Worm (Caenorhabditis elegans): Measurements from ENCODE around the gene Y62F5A.9.

Y62F5A.9 gene

DNA sequence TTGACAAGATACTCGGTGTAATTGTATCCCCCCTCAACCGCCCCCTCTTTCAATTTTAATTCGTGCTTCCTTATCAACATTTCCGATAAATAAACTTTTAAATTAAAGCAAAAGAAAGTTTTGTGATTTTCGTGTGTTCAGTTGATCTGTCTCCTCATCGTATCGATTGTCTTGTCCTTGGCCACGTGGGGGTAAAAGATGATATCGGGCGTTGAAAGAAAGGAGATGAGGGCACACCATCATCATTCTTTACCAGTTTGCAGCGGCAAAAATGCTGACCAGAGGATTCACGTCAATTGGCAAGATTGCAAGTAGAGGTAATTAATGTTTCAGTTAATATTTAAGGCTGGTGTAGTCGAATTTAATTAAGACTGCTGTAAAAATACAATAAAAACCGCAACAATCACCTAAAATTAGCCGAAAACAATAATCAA, 8.6 kb upstream of the Y62F5A.9 start, which contains the start of gene F54D5.7 (continued):
- TF ChIP-seq unc-39 (tag; optimal IDR thresholded peaks at IDR 0.05) (no peak), lsy-12 (tag; optimal IDR thresholded peaks at IDR 0.05) (peak; percentile 54), daf-12 (tag; optimal IDR thresholded peaks at IDR 0.05) (no peak), nhr-11 (tag; optimal IDR thresholded peaks at IDR 0.05) (no peak), zag-1 (tag; optimal IDR thresholded peaks at IDR 0.05) (no peak), ceh-28 (tag; optimal IDR thresholded peaks at IDR 0.05) (peak; percentile 16), nhr-28 (tag; optimal IDR thresholded peaks at IDR 0.05) (no peak), nhr-67 (tag; optimal IDR thresholded peaks at IDR 0.05) (no peak), nfya-1 (tag; optimal IDR thresholded peaks at IDR 0.05; ENCODE audit: insufficient read depth) (peak; percentile 67)

DNA sequence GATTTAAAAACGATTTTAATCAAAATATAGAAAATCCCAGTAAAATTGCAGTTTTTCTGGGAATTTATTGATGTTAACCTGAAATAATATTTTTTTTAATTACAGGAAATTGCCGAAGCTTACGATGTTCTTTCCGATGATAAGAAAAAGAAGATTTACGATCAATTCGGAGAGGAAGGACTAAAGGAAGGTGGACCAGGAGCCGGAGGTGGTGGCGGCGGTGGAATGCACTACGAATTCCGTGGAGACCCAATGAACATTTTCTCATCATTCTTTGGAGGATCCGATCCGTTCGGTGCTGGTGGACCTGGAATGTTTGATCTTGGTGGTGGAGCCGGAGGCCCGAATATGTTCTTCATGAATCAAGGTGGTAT, 7.3 kb upstream of the Y62F5A.9 start:
- TF ChIP-seq egl-27 (tag; optimal IDR thresholded peaks at IDR 0.05) (no peak), nfya-1 (tag; optimal IDR thresholded peaks at IDR 0.05; ENCODE audit: insufficient read depth) (no peak), egl-5 (tag; optimal IDR thresholded peaks at IDR 0.05) (no peak), ceh-9 (tag; optimal IDR thresholded peaks at IDR 0.05) (no peak), ZK546.5 (tag; optimal IDR thresholded peaks at IDR 0.05) (no peak), skn-1 (tag; optimal IDR thresholded peaks at IDR 0.05) (no peak), fkh-2 (tag; optimal IDR thresholded peaks at IDR 0.05) (no peak), nhr-28 (tag; optimal IDR thresholded peaks at IDR 0.05) (no peak), tbx-2 (tag; optimal IDR thresholded peaks at IDR 0.05) (no peak), elt-3 (tag; optimal IDR thresholded peaks at IDR 0.05) (no peak), pha-4 (tag; optimal IDR thresholded peaks at IDR 0.05) (no peak), nhr-77 (tag; optimal IDR thresholded peaks at IDR 0.05) (no peak), pqm-1 (tag; optimal IDR thresholded peaks at IDR 0.05) (no peak), mml-1 (tag; optimal IDR thresholded peaks at IDR 0.05) (no peak), nhr-237 (tag; optimal IDR thresholded peaks at IDR 0.05) (no peak)

DNA sequence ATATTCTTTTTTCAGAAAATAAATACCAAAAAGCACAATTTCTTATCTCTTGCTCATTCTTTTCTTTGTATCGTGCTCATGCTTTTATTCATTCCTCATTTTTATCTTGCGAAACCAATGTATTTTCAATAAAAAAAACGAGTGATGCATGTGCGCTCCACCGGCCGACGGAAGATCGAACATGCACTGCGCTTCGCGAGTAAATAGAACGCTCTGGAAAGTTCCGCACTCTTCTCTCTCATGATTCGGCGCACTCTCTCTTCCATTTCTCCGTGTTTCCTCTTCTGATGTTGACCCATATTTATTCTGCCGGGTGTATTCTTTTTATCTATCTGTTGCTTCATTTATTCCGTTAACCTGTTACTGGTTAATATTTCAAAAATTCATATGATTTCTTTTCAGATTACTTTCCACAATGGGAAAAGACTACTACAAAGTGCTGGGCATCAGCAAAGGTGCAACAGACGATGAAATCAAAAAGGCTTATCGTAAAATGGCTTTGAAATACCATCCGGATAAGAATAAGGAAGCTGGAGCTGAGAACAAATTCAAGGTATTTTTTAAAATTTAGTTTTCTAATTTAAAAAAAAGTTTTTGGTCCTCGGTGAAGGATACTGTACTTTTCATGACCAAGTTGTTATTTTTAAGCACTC, 6.8 kb upstream of the Y62F5A.9 start, which contains the start of gene dnj-13:
TSS of gene dnj-13 (plus strand) at position 403 of the 653 bp plus-strand sequence.
- TF ChIP-seq nhr-237 (tag; optimal IDR thresholded peaks at IDR 0.05), result no peak
- TF ChIP-seq sea-2 (GFP tag; optimal IDR thresholded peaks at IDR 0.05), result no peak
- TF ChIP-seq elt-1 (tag; optimal IDR thresholded peaks at IDR 0.05), result peak; percentile 47
- peak; percentile 55 for TF ChIP-seq fos-1 (tag; optimal IDR thresholded peaks at IDR 0.05)
- no peak for TF ChIP-seq unc-39 (tag; optimal IDR thresholded peaks at IDR 0.05)
- TF ChIP-seq nhr-25 (tag; optimal IDR thresholded peaks at IDR 0.05), result peak; percentile 91
- peak; percentile 83 for TF ChIP-seq elt-2 (tag; optimal IDR thresholded peaks at IDR 0.05)
- TF ChIP-seq egl-5 (tag; optimal IDR thresholded peaks at IDR 0.05), result no peak
- peak; percentile 73 for TF ChIP-seq snpc-4 (tag; optimal IDR thresholded peaks at IDR 0.05)
- TF ChIP-seq ama-1 (optimal IDR thresholded peaks at IDR 0.05), result peak; percentile 87
- no peak for TF ChIP-seq zag-1 (tag; optimal IDR thresholded peaks at IDR 0.05)
- peak; percentile 72 for TF ChIP-seq ztf-4 (tag; optimal IDR thresholded peaks at IDR 0.05)
- peak; percentile 79 for TF ChIP-seq pqm-1 (tag; optimal IDR thresholded peaks at IDR 0.05)
- TF ChIP-seq fkh-2 (tag; optimal IDR thresholded peaks at IDR 0.05), result peak; percentile 75
- TF ChIP-seq daf-12 (tag; optimal IDR thresholded peaks at IDR 0.05), result no peak
- TF ChIP-seq ceh-9 (tag; optimal IDR thresholded peaks at IDR 0.05), result no peak
- TF ChIP-seq nfya-1 (tag; optimal IDR thresholded peaks at IDR 0.05; ENCODE audit: insufficient read depth), result peak; percentile 93
- TF ChIP-seq egl-27 (tag; optimal IDR thresholded peaks at IDR 0.05), result peak; percentile 91
- peak; percentile 94 for TF ChIP-seq nhr-43 (tag; optimal IDR thresholded peaks at IDR 0.05; ENCODE audit: poor library complexity, severe bottlenecking)
- peak; percentile 81 for TF ChIP-seq ceh-28 (tag; optimal IDR thresholded peaks at IDR 0.05)
- TF ChIP-seq lsy-12 (tag; optimal IDR thresholded peaks at IDR 0.05), result peak; percentile 98
- peak; percentile 30 for TF ChIP-seq ceh-16 (tag; optimal IDR thresholded peaks at IDR 0.05)
- TF ChIP-seq nhr-23 (tag; optimal IDR thresholded peaks at IDR 0.05), result peak; percentile 98
- TF ChIP-seq nhr-28 (tag; optimal IDR thresholded peaks at IDR 0.05), result no peak
- no peak for TF ChIP-seq nhr-12 (tag; optimal IDR thresholded peaks at IDR 0.05)
- peak; percentile 88 for TF ChIP-seq jun-1 (tag; optimal IDR thresholded peaks at IDR 0.05)
- peak; percentile 54 for TF ChIP-seq mdl-1 (tag; optimal IDR thresholded peaks at IDR 0.05)
- no peak for TF ChIP-seq aly-2 (tag; optimal IDR thresholded peaks at IDR 0.05)
- peak; percentile 84 for TF ChIP-seq tbx-2 (tag; optimal IDR thresholded peaks at IDR 0.05)
- TF ChIP-seq R02D3.7 (tag; optimal IDR thresholded peaks at IDR 0.05), result peak; percentile 69
- peak; percentile 92 for TF ChIP-seq lin-15B (tag; optimal IDR thresholded peaks at IDR 0.05)
- no peak for TF ChIP-seq mml-1 (tag; optimal IDR thresholded peaks at IDR 0.05)
- peak in 1 of 2 experiments; percentile 84 for TF ChIP-seq eor-1 (tag; optimal IDR thresholded peaks at IDR 0.05)
- peak; percentile 49 for TF ChIP-seq nhr-11 (tag; optimal IDR thresholded peaks at IDR 0.05)
- peak; percentile 45 for TF ChIP-seq nhr-76 (tag; optimal IDR thresholded peaks at IDR 0.05)
- TF ChIP-seq unc-62 (GFP tag; optimal IDR thresholded peaks at IDR 0.05), result no peak
- peak; percentile 71 for TF ChIP-seq ceh-82 (tag; optimal IDR thresholded peaks at IDR 0.05)
- TF ChIP-seq fkh-10 (GFP tag; optimal IDR thresholded peaks at IDR 0.05), result peak; percentile 85
- peak; percentile 94 for TF ChIP-seq hmg-11 (tag; optimal IDR thresholded peaks at IDR 0.05)
- peak; percentile 96 for TF ChIP-seq pha-4 (tag; optimal IDR thresholded peaks at IDR 0.05)
- peak; percentile 68 for TF ChIP-seq skn-1 (tag; optimal IDR thresholded peaks at IDR 0.05)
- no peak for TF ChIP-seq nhr-67 (tag; optimal IDR thresholded peaks at IDR 0.05)
- peak; percentile 19 for TF ChIP-seq ZK546.5 (tag; optimal IDR thresholded peaks at IDR 0.05)
- TF ChIP-seq lin-39 (tag; optimal IDR thresholded peaks at IDR 0.05), result peak; percentile 71
